Worm (Caenorhabditis elegans) whole organism, L4 larva: ENCODE results near the gene F56D1.1.

ENCODE experiments used
- fos-1 ChIP-seq: fragments of 150-350 bp; optimal IDR thresholded peaks from 2 replicates; lab custom pipeline; 2014; ENCODE audit warnings: missing biosample characterization, missing genetic modification characterization
- nhr-25 ChIP-seq: sonication (generic microtip); optimal IDR thresholded peaks from 2 replicates; lab custom pipeline; 2017; ENCODE audit warnings: missing genetic modification characterization, mild to moderate bottlenecking, missing compliant biosample characterization, antibody characterized with exemption, moderate library complexity, borderline replicate concordance; ENCODE audit not compliant: insufficient read depth
- snpc-4 ChIP-seq: fragments of 150-350 bp; optimal IDR thresholded peaks from 2 replicates; lab custom pipeline; 2014; ENCODE audit warnings: missing biosample characterization, missing genetic modification characterization

ce11 chrII:5458683-5459410 lies 19.6 kb upstream of the F56D1.1 start:
- TF ChIP-seq nhr-25 (tag; lab: Kevin White, UChicago) (no peak), fos-1 (tag; lab: Kevin White, UChicago) (no peak), snpc-4 (tag; lab: Kevin White, UChicago) (no peak)
